Worm (Caenorhabditis elegans) whole organism, late embryonic: Measurements from ENCODE around the gene C08F1.12.
"Not testable (repeated sequence)": the region's sequence is repeated elsewhere in the genome, so short reads cannot be mapped to it uniquely, and the experiment has no call there.

ENCODE experiments used
- F13H6.1 ChIP-seq: sonication (generic microtip); optimal IDR thresholded peaks from 2 replicates; lab custom pipeline; 2016; ENCODE audit warnings: missing genetic modification characterization, missing compliant biosample characterization
- Y22D7AL.16 ChIP-seq: sonication (generic microtip); optimal IDR thresholded peaks from 2 replicates; lab custom pipeline; 2016; ENCODE audit warnings: missing genetic modification characterization, missing compliant biosample characterization
- ama-1 ChIP-seq: fragments of 150-350 bp; optimal IDR thresholded peaks from 2 replicates; lab custom pipeline; 2014
- ceh-14 ChIP-seq: sonication (generic microtip); optimal IDR thresholded peaks from 2 replicates; lab custom pipeline; 2016; ENCODE audit warnings: missing genotype, missing genetic modification characterization, missing compliant biosample characterization
- ceh-19 ChIP-seq: fragments of 200-800 bp; sonication (Bioruptor generic); optimal IDR thresholded peaks from 2 replicates; lab custom pipeline; 2018; ENCODE audit warnings: mild to moderate bottlenecking, missing genetic modification characterization, missing compliant biosample characterization
- ceh-22 ChIP-seq: sonication (generic microtip); optimal IDR thresholded peaks from 2 replicates; lab custom pipeline; 2017; ENCODE audit warnings: missing biosample characterization, missing genetic modification characterization
- ceh-30 ChIP-seq: fragments of 150-350 bp; optimal IDR thresholded peaks from 2 replicates; lab custom pipeline; 2014; ENCODE audit warnings: missing biosample characterization, missing genetic modification characterization
- ceh-34 ChIP-seq: sonication (generic microtip); optimal IDR thresholded peaks from 2 replicates; lab custom pipeline; 2016; ENCODE audit warnings: mild to moderate bottlenecking, missing genetic modification characterization, missing compliant biosample characterization
- ceh-45 ChIP-seq: fragments of 200-800 bp; sonication (Bioruptor generic); IDR thresholded peaks from 2 replicates; pipeline ENCODE4 v1.3.6; 2022; ENCODE audit warnings: missing genetic modification reagents, missing genetic modification characterization, missing compliant biosample characterization
- ceh-48 ChIP-seq: sonication (generic microtip); optimal IDR thresholded peaks from 2 replicates; lab custom pipeline; 2016; ENCODE audit warnings: missing genetic modification characterization, inconsistent platforms, missing compliant biosample characterization
- ceh-6 ChIP-seq: fragments of 200-800 bp; sonication (Bioruptor generic); optimal IDR thresholded peaks from 2 replicates; lab custom pipeline; 2018; ENCODE audit warnings: mild to moderate bottlenecking, missing genetic modification characterization, missing compliant biosample characterization
- che-1 ChIP-seq: sonication (generic microtip); optimal IDR thresholded peaks from 2 replicates; lab custom pipeline; 2016; ENCODE audit warnings: mild to moderate bottlenecking, missing genetic modification characterization, missing compliant biosample characterization
- dve-1 ChIP-seq: sonication (generic microtip); optimal IDR thresholded peaks from 2 replicates; lab custom pipeline; 2017; ENCODE audit warnings: antibody characterized with exemption, mild to moderate bottlenecking, missing genetic modification characterization, missing compliant biosample characterization
- elt-2 ChIP-seq: sonication (generic microtip); optimal IDR thresholded peaks from 2 replicates; lab custom pipeline; 2016; ENCODE audit warnings: missing genetic modification reagents, missing genetic modification characterization, missing compliant biosample characterization
- fkh-6 ChIP-seq: sonication (generic microtip); optimal IDR thresholded peaks from 2 replicates; lab custom pipeline; 2016; ENCODE audit warnings: missing genetic modification characterization, missing compliant biosample characterization
- hlh-13 ChIP-seq: fragments of 200-800 bp; sonication (Bioruptor generic); optimal IDR thresholded peaks from 2 replicates; lab custom pipeline; 2018; ENCODE audit warnings: mild to moderate bottlenecking, missing genetic modification characterization, missing compliant biosample characterization
- hlh-30 ChIP-seq: sonication (generic microtip); optimal IDR thresholded peaks from 2 replicates; lab custom pipeline; 2017; ENCODE audit warnings: antibody characterized with exemption, missing genetic modification characterization, missing compliant biosample characterization; ENCODE audit not compliant: insufficient read depth
- hlh-6 ChIP-seq: sonication (generic microtip); optimal IDR thresholded peaks from 2 replicates; lab custom pipeline; 2016; ENCODE audit warnings: missing genotype, missing genetic modification characterization, missing compliant biosample characterization
- hlh-8 ChIP-seq: sonication (generic microtip); optimal IDR thresholded peaks from 2 replicates; lab custom pipeline; 2016; ENCODE audit warnings: missing genotype, missing genetic modification characterization, missing compliant biosample characterization
- lim-6 ChIP-seq: sonication (generic microtip); optimal IDR thresholded peaks from 2 replicates; lab custom pipeline; 2016; ENCODE audit warnings: missing genetic modification characterization, missing compliant biosample characterization
- madf-2 ChIP-seq: sonication (generic microtip); optimal IDR thresholded peaks from 2 replicates; lab custom pipeline; 2017; ENCODE audit warnings: missing genetic modification characterization, missing compliant biosample characterization
- nhr-232 ChIP-seq: sonication (generic microtip); optimal IDR thresholded peaks from 2 replicates; lab custom pipeline; 2016; ENCODE audit warnings: missing genetic modification characterization, missing compliant biosample characterization
- npax-4 ChIP-seq: sonication (generic microtip); optimal IDR thresholded peaks from 2 replicates; lab custom pipeline; 2016; ENCODE audit warnings: missing genetic modification characterization, missing compliant biosample characterization
- odd-2 ChIP-seq: sonication (generic microtip); optimal IDR thresholded peaks from 2 replicates; lab custom pipeline; 2017; ENCODE audit warnings: antibody characterized with exemption, mild to moderate bottlenecking, missing genetic modification characterization, missing compliant biosample characterization
- pag-3 ChIP-seq: sonication (generic microtip); optimal IDR thresholded peaks from 2 replicates; lab custom pipeline; 2016; ENCODE audit warnings: missing compliant biosample characterization, missing genetic modification characterization, borderline replicate concordance
- pat-9 ChIP-seq: fragments of 200-800 bp; sonication (Bioruptor generic); optimal IDR thresholded peaks from 2 replicates; lab custom pipeline; 2018; ENCODE audit warnings: mild to moderate bottlenecking, missing genetic modification characterization, moderate library complexity, missing compliant biosample characterization
- pax-1 ChIP-seq: fragments of 150-350 bp; optimal IDR thresholded peaks from 2 replicates; lab custom pipeline; 2014; ENCODE audit warnings: missing biosample characterization, missing genetic modification characterization
- pha-4 ChIP-seq: fragments of 150-350 bp; optimal IDR thresholded peaks from 2 replicates; lab custom pipeline; 2018; ENCODE audit warnings: missing biosample characterization, missing genetic modification reagents, missing genetic modification characterization
- pros-1 ChIP-seq: fragments of 150-350 bp; optimal IDR thresholded peaks from 2 replicates; lab custom pipeline; 2014; ENCODE audit warnings: missing biosample characterization, missing genetic modification reagents, missing genetic modification characterization
- unc-3 ChIP-seq, 2 experiments: fragments of 200-800 bp in 1 of 2; sonication (Bioruptor generic) in 1 of 2; sonication (generic microtip) in 1 of 2; conservative IDR thresholded peaks in 1 of 2; optimal IDR thresholded peaks in 1 of 2; 2 replicates each; pipeline versions ENCODE4 v1.3.6 to Lab custom; 2016 to 2022; ENCODE audit warnings: missing compliant biosample characterization in 2 of 2, missing genetic modification characterization in 2 of 2, missing genetic modification reagents in 1 of 2

C08F1.12 gene

DNA sequence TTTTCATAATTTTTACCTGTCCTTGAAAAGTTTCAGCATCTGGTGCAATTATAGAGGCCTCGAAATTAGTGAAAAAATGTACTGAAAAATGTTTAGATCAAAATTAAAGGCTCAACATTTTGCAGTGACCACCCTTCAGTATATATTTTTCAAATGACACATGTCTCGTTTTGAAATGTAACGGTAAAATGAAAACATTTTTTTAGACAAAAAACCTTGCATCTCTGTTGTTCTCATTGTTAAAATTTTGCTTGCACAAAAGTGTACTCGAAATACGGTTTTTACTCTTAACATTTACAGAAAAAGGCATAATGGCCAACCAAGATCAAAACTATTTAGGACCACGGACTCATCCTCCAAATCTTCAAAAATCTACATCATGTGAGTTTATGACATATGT, 18.1 kb upstream of the C08F1.12 start, which contains the start of gene math-41:
Gene math-41 (plus strand): TSS at position 301 of the 400 bp plus-strand sequence.
- TF ChIP-seq dve-1 (tag; lab: Kevin White, UChicago); ama-1 (lab: Kevin White, UChicago); odd-2 (tag; lab: Kevin White, UChicago): not testable (repeated sequence)
- TF ChIP-seq, all 69 proteins: peak for 0; not testable (repeated sequence) for 69

DNA sequence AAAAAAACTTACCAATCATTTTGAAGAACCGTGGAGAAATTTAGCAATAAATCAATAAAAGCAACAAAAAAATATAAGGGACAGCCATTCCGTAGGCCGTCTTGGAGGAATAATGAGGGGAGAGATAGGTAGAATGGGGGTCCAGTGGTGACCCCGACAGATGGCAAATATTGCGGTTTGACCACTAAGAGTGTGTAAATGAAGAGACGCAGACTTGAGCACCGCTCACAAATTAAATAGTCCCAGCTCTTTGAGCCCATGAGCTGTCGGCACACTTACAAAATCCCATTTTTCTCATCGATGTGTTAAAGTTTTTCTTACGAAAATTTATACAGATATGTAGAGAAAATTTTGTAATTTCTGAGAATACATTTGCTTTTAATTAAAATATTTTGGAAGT, 14.5 kb upstream of the C08F1.12 start, which contains the start of gene fbxa-3:
Gene fbxa-3 (minus strand): TSS at position 101 of the 400 bp plus-strand sequence.
- TF ChIP-seq hlh-6 (tag; lab: Kevin White, UChicago) (no peak), F13H6.1 (tag; lab: Kevin White, UChicago) (no peak), ceh-6 (GFP tag; lab: Kevin White, UChicago) (no peak), pat-9 (tag; lab: Kevin White, UChicago) (no peak)

DNA sequence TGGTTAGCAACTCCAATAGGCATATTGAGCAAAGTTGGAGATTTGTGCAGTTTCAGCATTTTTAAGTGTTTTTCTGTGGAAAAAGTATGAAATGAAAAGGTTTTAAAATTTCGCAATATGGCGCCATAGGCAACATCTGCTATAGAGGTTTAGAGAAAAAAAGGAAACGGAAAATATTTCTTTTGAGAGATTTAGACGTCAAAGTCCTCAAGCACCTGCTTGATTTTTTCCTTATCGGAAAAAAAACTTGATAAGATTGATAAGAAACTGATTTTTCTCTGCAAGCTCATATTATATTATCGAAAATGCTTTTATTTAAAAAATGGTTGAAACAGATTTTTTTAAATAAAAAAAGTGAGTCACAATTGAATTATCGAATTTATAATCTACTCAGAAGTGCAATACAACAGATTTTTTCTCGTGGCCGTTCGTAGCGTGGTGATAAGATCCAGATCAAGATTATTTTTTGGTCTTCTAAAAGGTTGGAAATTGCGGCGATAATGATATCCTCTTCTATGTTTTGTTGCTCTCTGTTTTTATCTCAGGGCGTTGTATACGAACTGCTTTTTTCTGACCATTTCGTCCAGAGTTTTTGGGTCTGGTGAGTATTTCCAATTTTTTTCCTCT, 13.8 kb upstream of the C08F1.12 start, which contains the start of gene fbxc-19:
Gene fbxc-19 (plus strand): TSS at position 536 of the 627 bp plus-strand sequence.
- TF ChIP-seq pax-1 (tag; lab: Kevin White, UChicago) (no peak), dve-1 (tag; lab: Kevin White, UChicago) (peak; percentile 12), Y22D7AL.16 (no peak), elt-2 (tag; lab: Kevin White, UChicago) (peak; percentile 87)

DNA sequence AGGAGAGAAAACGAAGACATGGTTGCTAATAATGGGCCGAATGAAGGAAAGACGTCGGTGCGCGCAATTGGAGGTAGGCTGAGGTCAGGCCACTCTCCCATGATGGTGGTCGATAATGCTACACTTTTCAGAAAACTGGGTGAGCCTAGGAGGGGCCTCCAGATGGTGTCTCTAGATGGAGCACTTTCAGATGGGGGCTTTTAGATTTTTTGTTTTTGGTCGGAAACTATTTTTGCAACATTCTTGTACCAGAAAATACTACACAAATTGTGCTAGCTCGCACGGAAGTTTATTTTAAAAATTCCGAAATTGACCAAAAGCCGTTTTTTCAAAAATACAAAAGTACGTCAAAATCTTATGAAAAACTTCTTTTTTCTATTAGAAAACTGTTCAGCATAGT, 12.0 kb upstream of the C08F1.12 start, which contains the start of gene fbxb-10:
Gene fbxb-10 (minus strand): TSS at position 101 of the 400 bp plus-strand sequence.
- no peak for TF ChIP-seq npax-4 (tag; lab: Kevin White, UChicago)
- no peak for TF ChIP-seq pha-4 (tag; lab: Kevin White, UChicago)
- no peak for TF ChIP-seq ceh-34 (tag; lab: Kevin White, UChicago)
- no peak for TF ChIP-seq hlh-6 (tag; lab: Kevin White, UChicago)
- TF ChIP-seq ceh-48 (tag; lab: Kevin White, UChicago), result no peak
- no peak for TF ChIP-seq madf-2 (tag; lab: Kevin White, UChicago)
- TF ChIP-seq hlh-8, result no peak
- TF ChIP-seq che-1 (tag; lab: Kevin White, UChicago), result no peak
- no peak for TF ChIP-seq pag-3 (tag; lab: Kevin White, UChicago)
- no peak for TF ChIP-seq ceh-45 (GFP tag; lab: Robert Waterston, UW)

DNA sequence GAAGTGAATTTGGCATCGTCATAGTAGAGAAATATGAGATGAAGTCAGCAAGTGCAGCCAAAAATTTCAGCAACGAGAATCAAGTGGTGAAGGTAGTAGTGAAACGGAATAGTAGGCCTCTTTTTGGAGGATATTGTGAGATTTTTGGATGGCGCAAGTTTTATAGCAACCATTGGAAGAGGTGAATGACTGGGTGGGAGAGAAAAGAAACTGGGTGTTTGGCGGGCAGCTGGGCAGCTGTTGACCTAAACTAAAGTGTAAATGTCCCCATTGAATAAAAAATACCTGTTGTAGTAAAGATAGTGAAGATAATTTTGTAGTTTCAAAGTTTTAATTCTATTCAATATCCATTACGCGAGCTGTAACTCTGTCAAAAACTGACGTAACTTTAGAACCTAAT, 9.8 kb upstream of the C08F1.12 start:
- no peak for TF ChIP-seq elt-2 (tag; lab: Kevin White, UChicago)
- TF ChIP-seq hlh-13 (GFP tag; lab: Kevin White, UChicago), result no peak
- no peak for TF ChIP-seq dve-1 (tag; lab: Kevin White, UChicago)
- no peak for TF ChIP-seq nhr-232 (tag; lab: Kevin White, UChicago)
- no peak for TF ChIP-seq ceh-14
- no peak for TF ChIP-seq fkh-6 (tag; lab: Kevin White, UChicago)
- TF ChIP-seq F13H6.1 (tag; lab: Kevin White, UChicago), result no peak
- TF ChIP-seq unc-3 (GFP tag; conservative IDR thresholded peaks at IDR 0.05; lab: Robert Waterston, UW), result no peak
- TF ChIP-seq unc-3 (tag; optimal IDR thresholded peaks at IDR 0.05; lab: Kevin White, UChicago), result no peak
- no peak for TF ChIP-seq lim-6
- TF ChIP-seq hlh-6 (tag; lab: Kevin White, UChicago), result no peak
- TF ChIP-seq ceh-22 (tag; lab: Kevin White, UChicago), result no peak
- TF ChIP-seq hlh-8, result no peak
- no peak for TF ChIP-seq ceh-19 (GFP tag; lab: Kevin White, UChicago)

DNA sequence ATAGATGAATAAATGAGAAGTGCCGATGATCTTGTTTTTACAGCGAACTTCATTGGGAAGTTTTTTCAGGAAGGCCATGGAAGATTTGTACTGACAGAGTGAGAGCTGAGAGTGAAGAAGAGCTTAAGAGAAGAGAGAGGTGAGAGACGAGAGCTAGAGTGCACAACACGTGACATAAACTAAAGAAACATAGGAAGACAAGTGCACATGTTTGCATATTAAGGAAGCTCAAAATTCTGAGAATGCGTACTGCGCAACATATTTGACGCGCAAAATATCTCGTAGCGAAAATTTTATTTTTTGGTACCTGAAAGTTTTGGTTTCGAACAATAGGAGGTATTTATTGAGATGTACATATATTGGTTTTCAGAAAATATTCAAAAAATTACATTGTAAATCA, 2.0 kb upstream of the C08F1.12 start, which contains the start of gene C08F1.8:
Gene C08F1.8 (minus strand): TSS at position 101 of the 400 bp plus-strand sequence.
- TF ChIP-seq ceh-30, result no peak
- peak; percentile 42 for TF ChIP-seq hlh-30 (tag; lab: Kevin White, UChicago)
- no peak for TF ChIP-seq pros-1 (tag; lab: Kevin White, UChicago)
- no peak for TF ChIP-seq che-1 (tag; lab: Kevin White, UChicago)
- TF ChIP-seq pax-1 (tag; lab: Kevin White, UChicago), result no peak
